Worm (Caenorhabditis elegans) whole organism, L1 larva: ENCODE measurements around the gene hsp-4.

Experiments
- C34B4.2 ChIP-seq: sonication (generic microtip); optimal IDR thresholded peaks from 2 replicates; lab custom pipeline; 2017; ENCODE audit warnings: mild to moderate bottlenecking, missing genetic modification characterization, missing compliant biosample characterization
- Y116A8C.19 ChIP-seq: sonication (generic microtip); optimal IDR thresholded peaks from 2 replicates; lab custom pipeline; 2016; ENCODE audit warnings: missing compliant biosample characterization, missing genetic modification characterization, borderline replicate concordance
- blmp-1 ChIP-seq: fragments of 150-350 bp; optimal IDR thresholded peaks from 2 replicates; lab custom pipeline; 2014; ENCODE audit warnings: missing biosample characterization, missing genetic modification characterization
- ceh-82 ChIP-seq, 3 experiments: fragments of 150-350 bp in 1 of 3; sonication (generic microtip) in 2 of 3; optimal IDR thresholded peaks; 2 replicates each; lab custom pipeline; 2014 to 2017; ENCODE audit warnings: missing biosample characterization in 3 of 3, missing genetic modification characterization in 3 of 3
- dpl-1 ChIP-seq, 3 experiments: fragments of 150-350 bp in 2 of 3; sonication (generic microtip) in 1 of 3; optimal IDR thresholded peaks; 2 replicates each; lab custom pipeline; 2014 to 2017; ENCODE audit warnings: missing biosample characterization in 3 of 3, missing genetic modification characterization in 3 of 3, missing genetic modification reagents in 3 of 3
- efl-1 ChIP-seq, 4 experiments: fragments of 150-350 bp; optimal IDR thresholded peaks in 3 of 4; peaks in 1 of 4; 1 replicate in 1 of 4; 2 replicates in 3 of 4; lab custom pipeline; 2014; ENCODE audit warnings: missing biosample characterization in 2 of 4, missing genetic modification characterization in 2 of 4, missing genetic modification reagents in 2 of 4
- efl-3 ChIP-seq: fragments of 200-800 bp; sonication (Bioruptor generic); optimal IDR thresholded peaks from 2 replicates; lab custom pipeline; 2018; ENCODE audit warnings: mild to moderate bottlenecking, missing genetic modification characterization, missing compliant biosample characterization
- elt-3 ChIP-seq, 6 experiments: fragments of 150-350 bp in 1 of 6; sonication (generic microtip); optimal IDR thresholded peaks; 2 replicates each; lab custom pipeline; 2017 to 2018; ENCODE audit warnings: missing biosample characterization in 6 of 6, missing genetic modification characterization in 6 of 6, inconsistent platforms in 1 of 6
- fkh-4 ChIP-seq: sonication (generic microtip); optimal IDR thresholded peaks from 2 replicates; lab custom pipeline; 2016; ENCODE audit warnings: missing compliant biosample characterization, missing genetic modification characterization, borderline replicate concordance
- fkh-8 ChIP-seq: sonication (generic microtip); optimal IDR thresholded peaks from 2 replicates; lab custom pipeline; 2016; ENCODE audit warnings: mild to moderate bottlenecking, missing genetic modification characterization, missing compliant biosample characterization
- fos-1 ChIP-seq: fragments of 150-350 bp; optimal IDR thresholded peaks from 2 replicates; lab custom pipeline; 2014; ENCODE audit warnings: missing biosample characterization, missing genetic modification characterization
- grh-1 ChIP-seq: fragments of 200-800 bp; sonication (Bioruptor generic); IDR thresholded peaks from 2 replicates; pipeline ENCODE4 v1.3.6; 2022; ENCODE audit warnings: missing genetic modification reagents, missing genetic modification characterization, missing compliant biosample characterization
- irx-1 ChIP-seq: sonication (generic microtip); optimal IDR thresholded peaks from 2 replicates; lab custom pipeline; 2016; ENCODE audit warnings: missing genetic modification characterization, missing compliant biosample characterization
- lin-14 ChIP-seq: fragments of 200-800 bp; sonication (Bioruptor generic); optimal IDR thresholded peaks from 2 replicates; lab custom pipeline; 2018; ENCODE audit warnings: mild to moderate bottlenecking, missing genetic modification characterization, moderate library complexity, missing compliant biosample characterization
- lin-35 ChIP-seq, 2 experiments: fragments of 150-350 bp; optimal IDR thresholded peaks; 2 replicates each; lab custom pipeline; 2014; ENCODE audit warnings: missing biosample characterization in 2 of 2, missing genetic modification characterization in 2 of 2, missing genetic modification reagents in 2 of 2
- mab-9 ChIP-seq: fragments of 200-800 bp; sonication (Bioruptor generic); IDR thresholded peaks from 2 replicates; pipeline ENCODE4 v1.3.6; 2022; ENCODE audit warnings: missing genetic modification reagents, missing genetic modification characterization, missing compliant biosample characterization
- mdl-1 ChIP-seq, 2 experiments: fragments of 150-350 bp; optimal IDR thresholded peaks; 2 replicates each; lab custom pipeline; 2014 to 2017; ENCODE audit warnings: missing biosample characterization in 2 of 2, missing genetic modification characterization in 2 of 2, inconsistent platforms in 1 of 2
- mef-2 ChIP-seq: fragments of 150-350 bp; optimal IDR thresholded peaks from 2 replicates; lab custom pipeline; 2014; ENCODE audit warnings: missing biosample characterization, missing genetic modification characterization
- mep-1 ChIP-seq: fragments of 150-350 bp; optimal IDR thresholded peaks from 2 replicates; lab custom pipeline; 2014; ENCODE audit warnings: missing biosample characterization, missing genetic modification characterization
- nhr-20 ChIP-seq: sonication (generic microtip); optimal IDR thresholded peaks from 2 replicates; lab custom pipeline; 2016; ENCODE audit warnings: mild to moderate bottlenecking, missing genetic modification characterization, missing compliant biosample characterization
- nhr-77 ChIP-seq: fragments of 150-350 bp; optimal IDR thresholded peaks from 2 replicates; lab custom pipeline; 2014; ENCODE audit warnings: missing biosample characterization, missing genetic modification characterization
- nhr-84 ChIP-seq: sonication (generic microtip); optimal IDR thresholded peaks from 2 replicates; lab custom pipeline; 2017; ENCODE audit warnings: missing biosample characterization, missing genetic modification characterization
- nhr-85 ChIP-seq: sonication (generic microtip); peaks from one replicate; lab custom pipeline; 2016; ENCODE audit warnings: missing genetic modification characterization, inconsistent platforms, missing compliant biosample characterization
- nhr-90 ChIP-seq: sonication (generic microtip); optimal IDR thresholded peaks from 2 replicates; lab custom pipeline; 2016; ENCODE audit warnings: mild to moderate bottlenecking, missing genetic modification characterization, missing compliant biosample characterization; ENCODE audit not compliant: poor library complexity
- pqm-1 ChIP-seq: sonication (generic microtip); optimal IDR thresholded peaks from 3 replicates; lab custom pipeline; 2017; ENCODE audit warnings: missing biosample characterization, missing genetic modification characterization
- rnt-1 ChIP-seq: sonication (generic microtip); optimal IDR thresholded peaks from 2 replicates; lab custom pipeline; 2016; ENCODE audit warnings: mild to moderate bottlenecking, missing genetic modification characterization, moderate library complexity, missing compliant biosample characterization
- sox-4 ChIP-seq: sonication (generic microtip); optimal IDR thresholded peaks from 2 replicates; lab custom pipeline; 2016; ENCODE audit warnings: missing genetic modification characterization, missing compliant biosample characterization
- sptf-1 ChIP-seq: fragments of 150-350 bp; optimal IDR thresholded peaks from 2 replicates; lab custom pipeline; 2014; ENCODE audit warnings: missing biosample characterization, missing genetic modification characterization
- tbx-2 ChIP-seq: sonication (generic microtip); optimal IDR thresholded peaks from 2 replicates; lab custom pipeline; 2016; ENCODE audit warnings: missing genetic modification characterization, missing compliant biosample characterization
- unc-86 ChIP-seq: sonication (generic microtip); optimal IDR thresholded peaks from 2 replicates; lab custom pipeline; 2016; ENCODE audit warnings: missing genetic modification characterization, missing compliant biosample characterization
- unc-98 ChIP-seq: fragments of 200-800 bp; sonication (Bioruptor generic); IDR thresholded peaks from 2 replicates; pipeline ENCODE4 v1.3.6; 2022; ENCODE audit warnings: missing genetic modification characterization, missing compliant biosample characterization
- xbp-1 ChIP-seq: sonication (generic microtip); optimal IDR thresholded peaks from 2 replicates; lab custom pipeline; 2016; ENCODE audit warnings: missing genetic modification characterization, missing compliant biosample characterization
- zag-1 ChIP-seq: fragments of 150-350 bp; optimal IDR thresholded peaks from 2 replicates; lab custom pipeline; 2014; ENCODE audit warnings: missing biosample characterization, missing genetic modification characterization
- zip-4 ChIP-seq: fragments of 200-800 bp; sonication (Bioruptor generic); optimal IDR thresholded peaks from 2 replicates; lab custom pipeline; 2018; ENCODE audit warnings: mild to moderate bottlenecking, missing genetic modification characterization, moderate library complexity, missing compliant biosample characterization
- ztf-4 ChIP-seq: fragments of 150-350 bp; optimal IDR thresholded peaks from 2 replicates; lab custom pipeline; 2014; ENCODE audit warnings: missing biosample characterization, missing genetic modification characterization

The hsp-4 gene

ce11 chrII:7352507-7352906 is at the start of gene hsp-4:
hsp-4 (minus strand) TSS chrII:7352645.
- TF ChIP-seq mep-1 (tag; lab: Kevin White, UChicago) (peak; percentile 24), lin-14 (GFP tag; lab: Kevin White, UChicago) (peak; percentile 23), zip-4 (GFP tag; lab: Kevin White, UChicago) (no peak), nhr-77 (tag; lab: Kevin White, UChicago) (no peak), mab-9 (GFP tag; lab: Robert Waterston, UW) (no peak), grh-1 (no peak), fkh-8 (no peak), xbp-1 (tag; lab: Kevin White, UChicago) (peak; percentile 100), ztf-4 (tag; lab: Kevin White, UChicago) (no peak), blmp-1 (peak; percentile 79)
- TF ChIP-seq, all 84 proteins: peak for 4

DNA sequence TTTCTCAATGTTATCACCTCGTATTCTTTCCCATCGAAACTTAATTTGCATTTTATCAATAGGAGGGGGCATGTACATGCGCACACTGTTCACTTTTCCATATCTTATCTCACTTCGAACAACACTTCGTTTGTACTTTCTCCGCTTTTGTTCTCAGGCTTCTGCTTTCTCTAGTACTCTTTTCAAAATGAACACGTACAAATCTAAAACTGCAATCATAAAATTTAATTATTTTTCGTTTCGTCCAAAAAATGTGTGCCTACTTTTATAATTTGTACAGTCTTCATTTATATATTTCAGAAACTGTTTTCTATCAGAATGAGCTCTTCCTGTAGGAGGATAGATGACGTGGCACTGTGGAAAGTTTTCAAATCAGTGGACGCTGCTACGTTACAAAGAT is 46.3 kb upstream of the hsp-4 start, which contains the start of gene C07D10.1:
Gene C07D10.1, plus strand, starts transcription at position 301 of the 400 bp plus-strand sequence.
- no peak for TF ChIP-seq nhr-84 (tag; lab: Kevin White, UChicago)
- no peak for TF ChIP-seq efl-3 (GFP tag; lab: Kevin White, UChicago)
- no peak for TF ChIP-seq fkh-4 (tag; lab: Kevin White, UChicago)
- TF ChIP-seq mef-2 (tag; lab: Kevin White, UChicago): no peak
- TF ChIP-seq, all 84 proteins: peak for 0

DNA sequence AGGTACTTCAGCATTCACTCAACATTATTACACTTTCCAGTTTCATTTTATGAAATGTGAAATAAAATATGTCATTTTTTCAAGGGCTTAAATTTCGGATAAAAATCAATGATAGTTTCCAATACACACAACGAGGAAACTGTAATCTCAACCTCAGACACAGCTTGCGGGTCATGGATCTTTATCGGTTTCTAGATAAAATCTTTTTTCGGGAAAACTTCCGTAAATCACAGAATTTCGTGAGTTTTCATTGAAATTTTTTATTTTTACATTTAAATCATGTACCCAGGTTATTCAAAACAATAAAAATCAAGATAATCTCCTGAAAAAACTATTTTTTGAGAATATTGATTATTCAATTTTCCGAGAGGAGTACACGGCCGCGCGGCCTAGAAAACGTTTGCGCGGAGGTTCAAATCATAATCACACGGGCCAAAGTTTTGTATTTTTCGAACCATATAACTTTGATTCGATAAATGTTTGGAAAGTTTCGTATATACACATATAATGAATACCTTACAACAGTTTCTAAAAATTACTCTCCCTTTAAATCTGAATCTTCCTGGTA is 44.9 kb upstream of the hsp-4 start:
- TF ChIP-seq blmp-1 (peak; percentile 0), nhr-85 (peak; percentile 63), fkh-8 (no peak), lin-35 (GFP tag; optimal IDR thresholded peaks at IDR 0.05; lab: Kevin White, UChicago) (peak in 1 of 2 experiments; percentile 60), rnt-1 (tag; lab: Kevin White, UChicago) (peak; percentile 43), nhr-90 (peak; percentile 8), Y116A8C.19 (tag; lab: Kevin White, UChicago) (no peak), elt-3 (tag; optimal IDR thresholded peaks at IDR 0.05; lab: Kevin White, UChicago) (no peak), zag-1 (no peak), sox-4 (no peak), dpl-1 (GFP tag; optimal IDR thresholded peaks at IDR 0.05; lab: Kevin White, UChicago) (peak in 2 of 3 experiments; percentile 40 to 49), sptf-1 (tag; lab: Kevin White, UChicago) (no peak), efl-1 (optimal IDR thresholded peaks at IDR 0.05; lab: Kevin White, UChicago) (peak; percentile 29 to 52), efl-1 (GFP tag; optimal IDR thresholded peaks at IDR 0.05 in 1 of 2; lab: Kevin White, UChicago) (peak; percentile 55 to 96)

ce11 chrII:7396081-7396480 is 43.6 kb upstream of the hsp-4 start:
- TF ChIP-seq unc-98 (GFP tag; lab: Robert Waterston, UW) (no peak), unc-86 (no peak), ztf-4 (tag; lab: Kevin White, UChicago) (no peak), zip-4 (GFP tag; lab: Kevin White, UChicago) (no peak), tbx-2 (tag; lab: Kevin White, UChicago) (no peak), fos-1 (tag; lab: Kevin White, UChicago) (no peak), blmp-1 (no peak), sptf-1 (tag; lab: Kevin White, UChicago) (no peak), pqm-1 (tag; lab: Kevin White, UChicago) (no peak), C34B4.2 (no peak), ceh-82 (tag; optimal IDR thresholded peaks at IDR 0.05; lab: Kevin White, UChicago) (no peak), nhr-90 (no peak), nhr-20 (no peak), irx-1 (tag; lab: Kevin White, UChicago) (no peak)

- TF ChIP-seq efl-1 (optimal IDR thresholded peaks at IDR 0.05; lab: Kevin White, UChicago) (no peak), efl-1 (GFP tag; optimal IDR thresholded peaks at IDR 0.05 in 1 of 2; lab: Kevin White, UChicago) (peak in 1 of 2 experiments; percentile 62), mdl-1 (tag; optimal IDR thresholded peaks at IDR 0.05; lab: Kevin White, UChicago) (no peak), lin-35 (GFP tag; optimal IDR thresholded peaks at IDR 0.05; lab: Kevin White, UChicago) (no peak)
Measured at ce11 chrII:7394690-7395054, 42.2 kb upstream of the hsp-4 start, which contains the start of gene bath-44. bath-44 (plus strand) TSS chrII:7394955.
